Worm (Caenorhabditis elegans) whole organism, young adult: ENCODE data around the gene C13B4.1.

Experiments
- B0019.2 ChIP-seq: fragments of 200-800 bp; sonication (Bioruptor generic); conservative IDR thresholded peaks from 2 replicates; pipeline ENCODE4 v1.3.6; 2022; ENCODE audit warnings: missing genetic modification reagents, missing genetic modification characterization, missing compliant biosample characterization
- B0035.1 ChIP-seq: sonication (generic microtip); optimal IDR thresholded peaks from 2 replicates; lab custom pipeline; 2016; ENCODE audit warnings: missing genetic modification characterization, mild to moderate bottlenecking, missing compliant biosample characterization, missing genotype, missing genetic modification reagents
- B0261.1 ChIP-seq: sonication (generic microtip); optimal IDR thresholded peaks from 2 replicates; lab custom pipeline; 2016; ENCODE audit warnings: mild to moderate bottlenecking, missing genetic modification characterization, moderate library complexity, missing compliant biosample characterization
- F23B12.7 ChIP-seq: sonication (generic microtip); optimal IDR thresholded peaks from 2 replicates; lab custom pipeline; 2017; ENCODE audit warnings: missing genetic modification characterization, mild to moderate bottlenecking, missing compliant biosample characterization, antibody characterized with exemption, moderate library complexity; ENCODE audit not compliant: insufficient read depth
- F39B2.1 ChIP-seq: fragments of 200-800 bp; sonication (Bioruptor generic); IDR thresholded peaks from 2 replicates; pipeline ENCODE4 v1.3.6; 2022; ENCODE audit warnings: missing genetic modification reagents, missing genetic modification characterization, missing compliant biosample characterization
- F57C9.4 ChIP-seq: sonication (generic microtip); optimal IDR thresholded peaks from 2 replicates; lab custom pipeline; 2017; ENCODE audit warnings: mild to moderate bottlenecking, missing genetic modification characterization, missing compliant biosample characterization
- K11D2.4 ChIP-seq: fragments of 200-800 bp; sonication (Bioruptor generic); IDR thresholded peaks from 2 replicates; pipeline ENCODE4 v1.3.6; 2022; ENCODE audit warnings: missing genetic modification reagents, missing genetic modification characterization, missing compliant biosample characterization
- K12H6.12 ChIP-seq: fragments of 200-800 bp; sonication (Bioruptor generic); optimal IDR thresholded peaks from 2 replicates; lab custom pipeline; 2018; ENCODE audit warnings: mild to moderate bottlenecking, missing genetic modification characterization, missing compliant biosample characterization
- Y53F4B.3 ChIP-seq: fragments of 200-800 bp; sonication (Bioruptor generic); IDR thresholded peaks from 2 replicates; pipeline ENCODE4 v1.3.6; 2022; ENCODE audit warnings: missing genetic modification reagents, missing genetic modification characterization, missing compliant biosample characterization
- Y53G8AR.9 ChIP-seq: fragments of 200-800 bp; sonication (Bioruptor generic); conservative IDR thresholded peaks from 2 replicates; pipeline ENCODE4 v1.3.6; 2022; ENCODE audit warnings: missing genetic modification reagents, missing genetic modification characterization, missing compliant biosample characterization
- Y56A3A.18 ChIP-seq: fragments of 200-800 bp; sonication (Bioruptor generic); IDR thresholded peaks from 2 replicates; pipeline ENCODE4 v1.3.6; 2022; ENCODE audit warnings: missing genetic modification reagents, missing genetic modification characterization, missing compliant biosample characterization
- Y79H2A.3 ChIP-seq: fragments of 200-800 bp; sonication (Bioruptor generic); conservative IDR thresholded peaks from 2 replicates; pipeline ENCODE4 v1.3.6; 2022; ENCODE audit warnings: missing genetic modification reagents, missing genetic modification characterization, missing compliant biosample characterization
- Y95B8A.8 ChIP-seq: fragments of 200-800 bp; sonication (Bioruptor generic); IDR thresholded peaks from 2 replicates; pipeline ENCODE4 v1.3.6; 2022; ENCODE audit warnings: missing genetic modification reagents, missing genetic modification characterization, missing compliant biosample characterization
- ZK185.1 ChIP-seq: sonication (generic microtip); optimal IDR thresholded peaks from 2 replicates; lab custom pipeline; 2016; ENCODE audit warnings: mild to moderate bottlenecking, missing genetic modification characterization, missing compliant biosample characterization; ENCODE audit not compliant: poor library complexity, severe bottlenecking
- ama-1 ChIP-seq, 3 experiments: fragments of 150-350 bp in 1 of 3; sonication (generic microtip) in 2 of 3; optimal IDR thresholded peaks; 2 replicates each; lab custom pipeline; 2014 to 2018; ENCODE audit warnings: missing biosample characterization in 2 of 3, missing genetic modification characterization in 2 of 3, missing genetic modification reagents in 2 of 3
- atf-7 ChIP-seq: sonication (generic microtip); optimal IDR thresholded peaks from 2 replicates; lab custom pipeline; 2017; ENCODE audit warnings: mild to moderate bottlenecking, missing genetic modification characterization, missing compliant biosample characterization
- athp-1 ChIP-seq: sonication (generic microtip); optimal IDR thresholded peaks from 2 replicates; lab custom pipeline; 2017; ENCODE audit warnings: mild to moderate bottlenecking, missing genetic modification characterization, missing compliant biosample characterization
- attf-5 ChIP-seq: fragments of 200-800 bp; sonication (Bioruptor generic); optimal IDR thresholded peaks from 2 replicates; lab custom pipeline; 2018; ENCODE audit warnings: mild to moderate bottlenecking, missing genetic modification characterization, missing compliant biosample characterization
- ccch-3 ChIP-seq: fragments of 200-800 bp; sonication (Bioruptor generic); optimal IDR thresholded peaks from 2 replicates; lab custom pipeline; 2018; ENCODE audit warnings: mild to moderate bottlenecking, missing genetic modification characterization, missing compliant biosample characterization
- ceh-100 ChIP-seq: fragments of 200-800 bp; sonication (Bioruptor generic); IDR thresholded peaks from 2 replicates; pipeline ENCODE4 v1.3.6; 2022; ENCODE audit warnings: missing genetic modification reagents, missing genetic modification characterization, missing compliant biosample characterization
- ceh-79 ChIP-seq: sonication (generic microtip); optimal IDR thresholded peaks from 2 replicates; lab custom pipeline; 2017; ENCODE audit warnings: mild to moderate bottlenecking, missing genetic modification characterization, missing compliant biosample characterization
- ceh-91 ChIP-seq: fragments of 200-800 bp; sonication (Bioruptor generic); IDR thresholded peaks from 2 replicates; pipeline ENCODE4 v1.3.6; 2022; ENCODE audit warnings: missing genetic modification reagents, missing genetic modification characterization, missing compliant biosample characterization
- dpff-1 ChIP-seq: sonication (generic microtip); optimal IDR thresholded peaks from 2 replicates; lab custom pipeline; 2017; ENCODE audit warnings: mild to moderate bottlenecking, missing genetic modification characterization, missing compliant biosample characterization
- egl-44 ChIP-seq: fragments of 200-800 bp; sonication (Bioruptor generic); IDR thresholded peaks from 2 replicates; pipeline ENCODE4 v1.3.6; 2022; ENCODE audit warnings: missing genetic modification reagents, missing genetic modification characterization, missing compliant biosample characterization
- egrh-3 ChIP-seq: fragments of 200-800 bp; sonication (Bioruptor generic); IDR thresholded peaks from 2 replicates; pipeline ENCODE4 v1.3.6; 2022; ENCODE audit warnings: missing genetic modification reagents, missing genetic modification characterization, missing compliant biosample characterization
- ekl-4 ChIP-seq: fragments of 200-800 bp; sonication (Bioruptor generic); IDR thresholded peaks from 2 replicates; pipeline ENCODE4 v1.3.6; 2022; ENCODE audit warnings: missing genetic modification reagents, missing genetic modification characterization, missing compliant biosample characterization
- hrde-1 ChIP-seq: sonication (generic microtip); optimal IDR thresholded peaks from 2 replicates; lab custom pipeline; 2016; ENCODE audit warnings: missing genetic modification characterization, mild to moderate bottlenecking, missing compliant biosample characterization, moderate library complexity, missing genotype, missing genetic modification reagents, borderline replicate concordance
- let-526 ChIP-seq: fragments of 200-800 bp; sonication (Bioruptor generic); IDR thresholded peaks from 2 replicates; pipeline ENCODE4 v1.3.6; 2022; ENCODE audit warnings: missing genetic modification reagents, missing genetic modification characterization, missing compliant biosample characterization
- lin-26 ChIP-seq: fragments of 200-800 bp; sonication (Bioruptor generic); IDR thresholded peaks from 2 replicates; pipeline ENCODE4 v1.3.6; 2022; ENCODE audit warnings: missing genetic modification reagents, missing genetic modification characterization, missing compliant biosample characterization
- lsl-1 ChIP-seq: fragments of 200-800 bp; sonication (Bioruptor generic); optimal IDR thresholded peaks from 2 replicates; lab custom pipeline; 2018; ENCODE audit warnings: mild to moderate bottlenecking, missing genetic modification characterization, moderate library complexity, missing compliant biosample characterization
- madf-3 ChIP-seq: fragments of 200-800 bp; sonication (Bioruptor generic); IDR thresholded peaks from 2 replicates; pipeline ENCODE4 v1.3.6; 2022; ENCODE audit warnings: missing genetic modification reagents, missing genetic modification characterization, missing compliant biosample characterization
- mel-28 ChIP-seq: sonication (generic microtip); optimal IDR thresholded peaks from 2 replicates; lab custom pipeline; 2016; ENCODE audit warnings: borderline replicate concordance, mild to moderate bottlenecking, missing genetic modification characterization, missing compliant biosample characterization
- nfya-1 ChIP-seq: sonication (generic microtip); optimal IDR thresholded peaks from 2 replicates; lab custom pipeline; 2017; ENCODE audit warnings: antibody characterized with exemption, missing compliant biosample characterization, missing genetic modification characterization, borderline replicate concordance; ENCODE audit not compliant: insufficient read depth
- nhr-179 ChIP-seq: sonication (generic microtip); optimal IDR thresholded peaks from 2 replicates; lab custom pipeline; 2016; ENCODE audit warnings: mild to moderate bottlenecking, missing genetic modification characterization, missing compliant biosample characterization
- nhr-90 ChIP-seq: sonication (generic microtip); optimal IDR thresholded peaks from 2 replicates; lab custom pipeline; 2016; ENCODE audit warnings: missing genotype, mild to moderate bottlenecking, missing genetic modification characterization, missing compliant biosample characterization
- pbrm-1 ChIP-seq: fragments of 200-800 bp; sonication (Bioruptor generic); IDR thresholded peaks from 2 replicates; pipeline ENCODE4 v1.3.6; 2022; ENCODE audit warnings: missing genetic modification reagents, missing genetic modification characterization, missing compliant biosample characterization
- repo-1 ChIP-seq: sonication (generic microtip); optimal IDR thresholded peaks from 2 replicates; lab custom pipeline; 2017; ENCODE audit warnings: mild to moderate bottlenecking, missing genetic modification characterization, missing compliant biosample characterization
- snpc-1.3 ChIP-seq: sonication (generic microtip); optimal IDR thresholded peaks from 2 replicates; lab custom pipeline; 2017; ENCODE audit warnings: missing genetic modification characterization, mild to moderate bottlenecking, missing compliant biosample characterization, antibody characterized with exemption, moderate library complexity, missing genotype, missing genetic modification reagents; ENCODE audit not compliant: insufficient read depth
- somi-1 ChIP-seq: fragments of 200-800 bp; sonication (Bioruptor generic); optimal IDR thresholded peaks from 2 replicates; lab custom pipeline; 2018; ENCODE audit warnings: mild to moderate bottlenecking, missing genetic modification characterization, missing compliant biosample characterization
- tbp1 ChIP-seq: fragments of 200-800 bp; sonication (Bioruptor generic); optimal IDR thresholded peaks from 2 replicates; lab custom pipeline; 2018; ENCODE audit warnings: mild to moderate bottlenecking, missing genetic modification characterization, missing compliant biosample characterization
- xnd-1 ChIP-seq: sonication (generic microtip); optimal IDR thresholded peaks from 2 replicates; lab custom pipeline; 2016; ENCODE audit warnings: missing genotype, missing genetic modification reagents, missing genetic modification characterization, missing compliant biosample characterization
- zfh-2 ChIP-seq: fragments of 200-800 bp; sonication (Bioruptor generic); conservative IDR thresholded peaks from 2 replicates; pipeline ENCODE4 v1.3.6; 2022; ENCODE audit warnings: missing genetic modification reagents, missing genetic modification characterization, missing compliant biosample characterization
- zim-3 ChIP-seq: sonication (generic microtip); optimal IDR thresholded peaks from 2 replicates; lab custom pipeline; 2017; ENCODE audit warnings: mild to moderate bottlenecking, missing genetic modification characterization, moderate library complexity, missing compliant biosample characterization
- ztf-18 ChIP-seq: sonication (generic microtip); optimal IDR thresholded peaks from 2 replicates; lab custom pipeline; 2016; ENCODE audit warnings: missing genotype, mild to moderate bottlenecking, missing genetic modification characterization, missing compliant biosample characterization
- ztf-22 ChIP-seq: fragments of 200-800 bp; sonication (Bioruptor generic); optimal IDR thresholded peaks from 2 replicates; lab custom pipeline; 2018; ENCODE audit warnings: mild to moderate bottlenecking, missing genetic modification characterization, moderate library complexity, missing compliant biosample characterization
- ztf-3 ChIP-seq: fragments of 200-800 bp; sonication (Bioruptor generic); optimal IDR thresholded peaks from 2 replicates; lab custom pipeline; 2018; ENCODE audit warnings: mild to moderate bottlenecking, missing genetic modification characterization, missing compliant biosample characterization
- ztf-6 ChIP-seq: fragments of 200-800 bp; sonication (Bioruptor generic); IDR thresholded peaks from 2 replicates; pipeline ENCODE4 v1.3.6; 2022; ENCODE audit warnings: missing genetic modification reagents, missing genetic modification characterization, missing compliant biosample characterization

C13B4.1 gene

DNA sequence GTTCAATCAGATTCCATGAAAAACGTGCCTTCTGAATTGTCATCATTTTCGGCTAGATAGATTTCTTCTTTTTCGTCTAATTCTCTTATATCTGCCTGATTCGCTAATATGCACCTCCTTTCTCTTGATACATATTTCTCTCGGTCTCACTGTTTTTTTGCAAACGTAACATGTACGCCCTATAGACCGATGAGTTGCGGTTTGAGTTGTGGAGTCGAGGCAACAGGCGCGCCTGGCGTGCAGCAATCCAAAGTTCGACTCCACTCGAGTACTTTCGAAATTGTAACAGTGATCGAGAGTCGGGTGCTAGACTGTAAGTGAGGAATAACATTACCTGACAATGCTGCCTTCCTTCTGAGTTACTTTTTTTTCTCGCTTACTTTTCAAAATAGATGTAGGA lies 17.4 kb upstream of the C13B4.1 start (continued):
- TF ChIP-seq K11D2.4 (peak; percentile 83), ZK185.1 (tag; lab: Kevin White, UChicago) (peak; percentile 87), Y56A3A.18 (GFP tag; lab: Robert Waterston, UW) (peak; percentile 96), Y53G8AR.9 (GFP tag; lab: Robert Waterston, UW) (peak; percentile 84), ekl-4 (peak; percentile 89), F23B12.7 (peak; percentile 96), F57C9.4 (tag; lab: Kevin White, UChicago) (peak; percentile 76), Y53F4B.3 (GFP tag; lab: Robert Waterston, UW) (no peak; the same call in 1 of the 2 replicates), pbrm-1 (GFP tag; lab: Robert Waterston, UW) (peak; percentile 72; the same call in 1 of the 2 replicates), nfya-1 (no peak), ccch-3 (GFP tag; lab: Kevin White, UChicago) (no peak), Y79H2A.3 (no peak; the same call in 1 of the 2 replicates), dpff-1 (tag; lab: Kevin White, UChicago) (no peak), madf-3 (GFP tag; lab: Robert Waterston, UW) (0 out of 2 replicates have a peak, but pooled peaks have one; percentile 11), xnd-1 (tag; lab: Kevin White, UChicago) (no peak), ztf-18 (tag; lab: Kevin White, UChicago) (peak; percentile 87), attf-5 (peak; percentile 92), ceh-79 (tag; lab: Kevin White, UChicago) (peak; percentile 58), ztf-22 (GFP tag; lab: Kevin White, UChicago) (peak; percentile 74), let-526 (GFP tag; lab: Robert Waterston, UW) (peak; percentile 55; the same call in 1 of the 2 replicates), ama-1 (optimal IDR thresholded peaks at IDR 0.05; lab: Kevin White, UChicago) (peak; percentile 9), ama-1 (GFP tag; optimal IDR thresholded peaks at IDR 0.05; lab: Kevin White, UChicago) (peak; percentile 46 to 95), somi-1 (GFP tag; lab: Kevin White, UChicago) (peak; percentile 83), snpc-1.3 (tag; lab: Kevin White, UChicago) (peak; percentile 92), hrde-1 (peak; percentile 80), zim-3 (tag; lab: Kevin White, UChicago) (peak; percentile 96), nhr-90 (tag; lab: Kevin White, UChicago) (peak; percentile 97), B0019.2 (GFP tag; lab: Robert Waterston, UW) (peak; percentile 42; the same call in 1 of the 2 replicates), ztf-3 (GFP tag; lab: Kevin White, UChicago) (peak; percentile 8), egl-44 (GFP tag; lab: Robert Waterston, UW) (peak; percentile 94), zfh-2 (0 out of 2 replicates have a peak, but pooled peaks have one; percentile 53), lin-26 (peak; percentile 99), nhr-179 (tag; lab: Kevin White, UChicago) (no peak), B0261.1 (tag; lab: Kevin White, UChicago) (peak; percentile 93), ceh-100 (peak; percentile 67), Y95B8A.8 (GFP tag; lab: Robert Waterston, UW) (peak; percentile 77; the same call in 1 of the 2 replicates), ceh-91 (GFP tag; lab: Robert Waterston, UW) (peak; percentile 23; the same call in 1 of the 2 replicates), tbp1 (peak; percentile 99), F39B2.1 (no peak), K12H6.12 (tag; lab: Kevin White, UChicago) (peak; percentile 87), lsl-1 (GFP tag; lab: Kevin White, UChicago) (peak; percentile 67), mel-28 (tag; lab: Kevin White, UChicago) (peak; percentile 83), B0035.1 (peak; percentile 59), atf-7 (peak; percentile 86), athp-1 (tag; lab: Kevin White, UChicago) (peak; percentile 77), egrh-3 (GFP tag; lab: Robert Waterston, UW) (peak; percentile 58; the same call in 1 of the 2 replicates), repo-1 (peak; percentile 88), ztf-6 (GFP tag; lab: Robert Waterston, UW) (peak; percentile 77; the same call in 1 of the 2 replicates)
